Fruit fly (Drosophila melanogaster): ENCODE measurements around the gene GstZ2.

GstZ2 gene

dm6 chr3R:9417577-9418334 is 42.7 kb downstream of the GstZ2 start, which contains the start of gene ps (continued):
- TF ChIP-seq Nf-YC (tag; optimal IDR thresholded peaks at IDR 0.05) (peak; percentile 26), PHDP (tag; optimal IDR thresholded peaks at IDR 0.05) (no peak), tin (GFP tag; optimal IDR thresholded peaks at IDR 0.05) (no peak), jigr1 (GFP tag; IDR thresholded peaks at IDR 0.05) (no peak), lola (GFP tag; optimal IDR thresholded peaks at IDR 0.05) (no peak), slou (GFP tag; optimal IDR thresholded peaks at IDR 0.05) (no peak), BEAF-32 (GFP tag; optimal IDR thresholded peaks at IDR 0.05) (no peak), CG34224 (GFP tag; IDR thresholded peaks at IDR 0.05; ENCODE audit: partially characterized antibody) (no peak), nom (GFP tag; optimal IDR thresholded peaks at IDR 0.05) (peak; percentile 50), unc-4 (GFP tag; IDR thresholded peaks at IDR 0.05; ENCODE audit: partially characterized antibody) (no peak), CG18011 (GFP tag; optimal IDR thresholded peaks at IDR 0.05) (peak; percentile 5), gt (GFP tag; IDR thresholded peaks at IDR 0.05) (no peak), pros (GFP tag; optimal IDR thresholded peaks at IDR 0.05) (peak; percentile 15), ara (GFP tag; IDR thresholded peaks at IDR 0.05) (no peak), CG4617 (GFP tag; optimal IDR thresholded peaks at IDR 0.05; ENCODE audit: borderline replicate concordance) (no peak), Vsx1 (GFP tag; optimal IDR thresholded peaks at IDR 0.05) (no peak), fd3F (GFP tag; optimal IDR thresholded peaks at IDR 0.05) (no peak), CG15479 (GFP tag; optimal IDR thresholded peaks at IDR 0.05) (peak; percentile 73), CG1603 (tag; optimal IDR thresholded peaks at IDR 0.05) (peak; percentile 22), GATAe (GFP tag; conservative IDR thresholded peaks at IDR 0.05) (no peak), CG14667 (GFP tag; IDR thresholded peaks at IDR 0.05) (no peak), CrebB (tag; optimal IDR thresholded peaks at IDR 0.05) (peak; percentile 29), CG3281 (GFP tag; optimal IDR thresholded peaks at IDR 0.05) (peak; percentile 31), Hey (tag; optimal IDR thresholded peaks at IDR 0.05) (no peak), vvl (GFP tag; IDR thresholded peaks at IDR 0.05) (no peak), CG13624 (GFP tag; optimal IDR thresholded peaks at IDR 0.05) (no peak), zen (tag; optimal IDR thresholded peaks at IDR 0.05) (no peak), tgo (GFP tag; IDR thresholded peaks at IDR 0.05) (no peak), CG11504 (tag; optimal IDR thresholded peaks at IDR 0.05) (no peak), E2f1 (GFP tag; IDR thresholded peaks at IDR 0.05) (no peak), tap (tag; optimal IDR thresholded peaks at IDR 0.05) (no peak), seq (GFP tag; IDR thresholded peaks at IDR 0.05) (no peak), CG1832 (GFP tag; optimal IDR thresholded peaks at IDR 0.05) (no peak), sna (GFP tag; IDR thresholded peaks at IDR 0.05; ENCODE audit: partially characterized antibody) (no peak), CG2678 (tag; optimal IDR thresholded peaks at IDR 0.05) (no peak), eve (GFP tag; optimal IDR thresholded peaks at IDR 0.05) (no peak), Ets97D (GFP tag; optimal IDR thresholded peaks at IDR 0.05) (no peak), CG6254 (GFP tag; optimal IDR thresholded peaks at IDR 0.05) (no peak), CG2120 (GFP tag; optimal IDR thresholded peaks at IDR 0.05) (no peak), CG3407 (GFP tag; optimal IDR thresholded peaks at IDR 0.05) (no peak), Fer3 (tag; optimal IDR thresholded peaks at IDR 0.05) (peak; percentile 27), grau (tag; optimal IDR thresholded peaks at IDR 0.05) (no peak), slbo (GFP tag; IDR thresholded peaks at IDR 0.05) (no peak), tx (GFP tag; optimal IDR thresholded peaks at IDR 0.05) (no peak), HLH4C (GFP tag; IDR thresholded peaks at IDR 0.05; ENCODE audit: partially characterized antibody) (no peak), Sry-β (GFP tag; optimal IDR thresholded peaks at IDR 0.05) (no peak)
